Worm (Caenorhabditis elegans) whole organism, late embryonic: ENCODE data around the gene F08B4.8.
"Not testable (repeated sequence)": the region's sequence is repeated elsewhere in the genome, so short reads cannot be mapped to it uniquely, and the experiment has no call there.

ENCODE experiments used
- C38D4.7 ChIP-seq: fragments of 200-800 bp; sonication (Bioruptor generic); optimal IDR thresholded peaks from 2 replicates; lab custom pipeline; 2018; ENCODE audit warnings: mild to moderate bottlenecking, missing genetic modification characterization, moderate library complexity, missing compliant biosample characterization
- F13H6.1 ChIP-seq: sonication (generic microtip); optimal IDR thresholded peaks from 2 replicates; lab custom pipeline; 2016; ENCODE audit warnings: missing genetic modification characterization, missing compliant biosample characterization
- K02D7.2 ChIP-seq: sonication (generic microtip); optimal IDR thresholded peaks from 2 replicates; lab custom pipeline; 2017; ENCODE audit warnings: mild to moderate bottlenecking, missing genetic modification characterization, missing compliant biosample characterization
- T23F11.4 ChIP-seq: fragments of 200-800 bp; sonication (Bioruptor generic); optimal IDR thresholded peaks from 2 replicates; lab custom pipeline; 2018; ENCODE audit warnings: mild to moderate bottlenecking, missing genetic modification characterization, missing compliant biosample characterization
- Y22D7AL.16 ChIP-seq: sonication (generic microtip); optimal IDR thresholded peaks from 2 replicates; lab custom pipeline; 2016; ENCODE audit warnings: missing genetic modification characterization, missing compliant biosample characterization
- ceh-18 ChIP-seq: sonication (generic microtip); optimal IDR thresholded peaks from 2 replicates; lab custom pipeline; 2016; ENCODE audit warnings: missing genetic modification characterization, missing compliant biosample characterization
- ceh-19 ChIP-seq: fragments of 200-800 bp; sonication (Bioruptor generic); optimal IDR thresholded peaks from 2 replicates; lab custom pipeline; 2018; ENCODE audit warnings: mild to moderate bottlenecking, missing genetic modification characterization, missing compliant biosample characterization
- ceh-2 ChIP-seq: sonication (generic microtip); optimal IDR thresholded peaks from 2 replicates; lab custom pipeline; 2016; ENCODE audit warnings: missing genotype, missing genetic modification characterization, missing compliant biosample characterization
- ceh-31 ChIP-seq: sonication (generic microtip); optimal IDR thresholded peaks from 2 replicates; lab custom pipeline; 2016; ENCODE audit warnings: missing genetic modification characterization, missing compliant biosample characterization
- ceh-34 ChIP-seq: sonication (generic microtip); optimal IDR thresholded peaks from 2 replicates; lab custom pipeline; 2016; ENCODE audit warnings: mild to moderate bottlenecking, missing genetic modification characterization, missing compliant biosample characterization
- ceh-45 ChIP-seq: fragments of 200-800 bp; sonication (Bioruptor generic); IDR thresholded peaks from 2 replicates; pipeline ENCODE4 v1.3.6; 2022; ENCODE audit warnings: missing genetic modification reagents, missing genetic modification characterization, missing compliant biosample characterization
- ceh-6 ChIP-seq: fragments of 200-800 bp; sonication (Bioruptor generic); optimal IDR thresholded peaks from 2 replicates; lab custom pipeline; 2018; ENCODE audit warnings: mild to moderate bottlenecking, missing genetic modification characterization, missing compliant biosample characterization
- che-1 ChIP-seq: sonication (generic microtip); optimal IDR thresholded peaks from 2 replicates; lab custom pipeline; 2016; ENCODE audit warnings: mild to moderate bottlenecking, missing genetic modification characterization, missing compliant biosample characterization
- dmd-4 ChIP-seq: sonication (generic microtip); optimal IDR thresholded peaks from 2 replicates; lab custom pipeline; 2016; ENCODE audit warnings: borderline replicate concordance, missing genetic modification characterization, missing compliant biosample characterization
- elt-2 ChIP-seq: sonication (generic microtip); optimal IDR thresholded peaks from 2 replicates; lab custom pipeline; 2016; ENCODE audit warnings: missing genetic modification reagents, missing genetic modification characterization, missing compliant biosample characterization
- fkh-6 ChIP-seq: sonication (generic microtip); optimal IDR thresholded peaks from 2 replicates; lab custom pipeline; 2016; ENCODE audit warnings: missing genetic modification characterization, missing compliant biosample characterization
- hlh-15 ChIP-seq: sonication (generic microtip); optimal IDR thresholded peaks from 2 replicates; lab custom pipeline; 2016; ENCODE audit warnings: missing genetic modification characterization, missing compliant biosample characterization
- hlh-6 ChIP-seq: sonication (generic microtip); optimal IDR thresholded peaks from 2 replicates; lab custom pipeline; 2016; ENCODE audit warnings: missing genotype, missing genetic modification characterization, missing compliant biosample characterization
- hlh-8 ChIP-seq: sonication (generic microtip); optimal IDR thresholded peaks from 2 replicates; lab custom pipeline; 2016; ENCODE audit warnings: missing genotype, missing genetic modification characterization, missing compliant biosample characterization
- nhr-11 ChIP-seq: fragments of 150-350 bp; optimal IDR thresholded peaks from 2 replicates; lab custom pipeline; 2014; ENCODE audit warnings: missing biosample characterization, missing genetic modification characterization
- odd-2 ChIP-seq: sonication (generic microtip); optimal IDR thresholded peaks from 2 replicates; lab custom pipeline; 2017; ENCODE audit warnings: antibody characterized with exemption, mild to moderate bottlenecking, missing genetic modification characterization, missing compliant biosample characterization
- pag-3 ChIP-seq: sonication (generic microtip); optimal IDR thresholded peaks from 2 replicates; lab custom pipeline; 2016; ENCODE audit warnings: missing compliant biosample characterization, missing genetic modification characterization, borderline replicate concordance
- pat-9 ChIP-seq: fragments of 200-800 bp; sonication (Bioruptor generic); optimal IDR thresholded peaks from 2 replicates; lab custom pipeline; 2018; ENCODE audit warnings: mild to moderate bottlenecking, missing genetic modification characterization, moderate library complexity, missing compliant biosample characterization
- pha-2 ChIP-seq: sonication (generic microtip); optimal IDR thresholded peaks from 2 replicates; lab custom pipeline; 2017; ENCODE audit warnings: mild to moderate bottlenecking, missing genetic modification characterization, missing compliant biosample characterization
- pqm-1 ChIP-seq: sonication (generic microtip); optimal IDR thresholded peaks from 2 replicates; lab custom pipeline; 2016; ENCODE audit warnings: missing genetic modification characterization, missing compliant biosample characterization
- ref-2 ChIP-seq: sonication (generic microtip); optimal IDR thresholded peaks from 2 replicates; lab custom pipeline; 2016; ENCODE audit warnings: missing genetic modification characterization, missing compliant biosample characterization
- rnt-1 ChIP-seq: sonication (generic microtip); optimal IDR thresholded peaks from 2 replicates; lab custom pipeline; 2016; ENCODE audit warnings: missing genetic modification characterization, missing compliant biosample characterization
- sdc-2 ChIP-seq: sonication (generic microtip); optimal IDR thresholded peaks from 2 replicates; lab custom pipeline; 2016; ENCODE audit warnings: missing genotype, missing genetic modification characterization, missing compliant biosample characterization
- sox-4 ChIP-seq: sonication (generic microtip); optimal IDR thresholded peaks from 2 replicates; lab custom pipeline; 2017; ENCODE audit warnings: mild to moderate bottlenecking, missing genetic modification characterization, inconsistent platforms, missing compliant biosample characterization
- syd-9 ChIP-seq: sonication (generic microtip); optimal IDR thresholded peaks from 2 replicates; lab custom pipeline; 2016; ENCODE audit warnings: mild to moderate bottlenecking, missing genetic modification characterization, moderate library complexity, missing compliant biosample characterization
- tbx-7 ChIP-seq: sonication (generic microtip); optimal IDR thresholded peaks from 2 replicates; lab custom pipeline; 2016; ENCODE audit warnings: missing genotype, missing genetic modification characterization, missing compliant biosample characterization
- ttx-3 ChIP-seq: sonication (generic microtip); optimal IDR thresholded peaks from 2 replicates; lab custom pipeline; 2016; ENCODE audit warnings: missing genetic modification reagents, missing genetic modification characterization, missing compliant biosample characterization
- unc-42 ChIP-seq: sonication (generic microtip); optimal IDR thresholded peaks from 2 replicates; lab custom pipeline; 2016; ENCODE audit warnings: missing genotype, missing genetic modification characterization, missing compliant biosample characterization
- unc-55 ChIP-seq: sonication (generic microtip); optimal IDR thresholded peaks from 2 replicates; lab custom pipeline; 2017; ENCODE audit warnings: missing biosample characterization, missing genetic modification reagents, missing genetic modification characterization
- ztf-16 ChIP-seq: sonication (generic microtip); optimal IDR thresholded peaks from 2 replicates; lab custom pipeline; 2017; ENCODE audit warnings: missing genetic modification characterization, missing compliant biosample characterization

Gene F08B4.8

DNA sequence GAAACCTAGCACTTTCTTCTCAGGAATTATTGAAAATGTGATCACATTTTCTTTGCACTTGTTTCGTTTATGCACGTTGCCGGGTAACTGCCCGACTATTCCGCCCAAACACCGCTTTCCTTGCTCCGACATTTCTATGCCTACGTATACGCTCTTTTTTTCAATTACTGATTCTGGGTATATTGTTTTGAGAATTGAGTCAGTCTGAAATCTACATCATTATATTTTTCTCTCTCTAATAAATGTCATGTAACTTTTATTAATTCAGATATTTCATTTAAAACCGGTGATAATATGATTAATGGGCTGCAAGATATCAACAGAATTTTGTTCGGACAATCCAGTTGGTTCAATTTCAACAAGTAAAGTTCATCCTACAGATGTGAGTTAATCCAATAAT is 20.0 kb downstream of the F08B4.8 start, which contains the start of gene ttll-11:
Gene ttll-11, plus strand, starts transcription at position 301 of the 400 bp plus-strand sequence.
- no peak for TF ChIP-seq ttx-3 (tag; lab: Kevin White, UChicago)
- TF ChIP-seq elt-2 (tag; lab: Kevin White, UChicago), result no peak
- TF ChIP-seq hlh-6 (tag; lab: Kevin White, UChicago), result no peak
- TF ChIP-seq pat-9 (tag; lab: Kevin White, UChicago), result no peak
- no peak for TF ChIP-seq hlh-15 (tag; lab: Kevin White, UChicago)
- no peak for TF ChIP-seq dmd-4 (tag; lab: Kevin White, UChicago)
- TF ChIP-seq pha-2, result no peak
- TF ChIP-seq sdc-2, result no peak
- TF ChIP-seq fkh-6 (tag; lab: Kevin White, UChicago), result no peak
- TF ChIP-seq, all 69 proteins: peak for 0

ce11 chrIV:8705504-8705903 is 28.1 kb downstream of the F08B4.8 start, which contains the start of gene H23L24.4:
Gene H23L24.4, minus strand, starts transcription at chrIV:8705604.
- TF ChIP-seq pqm-1 (tag; lab: Kevin White, UChicago), result no peak
- TF ChIP-seq, all 69 proteins: peak for 0

DNA sequence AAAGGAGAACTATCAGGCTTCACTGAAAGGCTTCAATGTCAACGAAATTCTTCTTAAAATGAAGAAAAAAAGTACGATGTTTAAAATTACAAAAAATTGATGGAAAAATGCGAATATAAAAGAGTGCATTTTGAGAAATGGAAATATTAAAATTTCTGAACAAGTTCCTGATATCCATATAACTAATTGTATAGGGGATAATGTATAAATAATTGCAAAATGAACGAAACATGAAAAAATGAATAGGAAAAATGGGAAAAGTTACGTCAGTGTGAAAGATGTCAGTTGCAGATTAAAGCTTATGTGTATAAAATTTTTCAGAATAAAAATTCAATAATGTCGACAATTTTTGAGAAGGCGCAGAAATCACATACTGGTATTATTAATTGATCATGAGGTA is 30.6 kb downstream of the F08B4.8 start:
- TF ChIP-seq K02D7.2 (tag; lab: Kevin White, UChicago) (no peak), ceh-18 (tag; lab: Kevin White, UChicago) (no peak), nhr-11 (tag; lab: Kevin White, UChicago) (no peak), rnt-1 (tag; lab: Kevin White, UChicago) (no peak), Y22D7AL.16 (tag; lab: Kevin White, UChicago) (no peak), ceh-31 (tag; lab: Kevin White, UChicago) (no peak)

ce11 chrIV:8715032-8715431 is 37.6 kb downstream of the F08B4.8 start, which contains the start of the genes parg-2 and ipla-5:
Gene parg-2, minus strand, starts transcription at chrIV:8715132.
Gene ipla-5, plus strand, starts transcription at chrIV:8715247.
- not testable (repeated sequence) for TF ChIP-seq ceh-6 (GFP tag; lab: Kevin White, UChicago); ztf-16; unc-42 (tag; lab: Kevin White, UChicago)

- TF ChIP-seq sdc-2, result no peak
- TF ChIP-seq ceh-45 (GFP tag; lab: Robert Waterston, UW), result no peak
Observed at ce11 chrIV:8718153-8718552, 40.8 kb downstream of the F08B4.8 start, which contains the start of gene H23L24.1. Gene H23L24.1, plus strand, starts transcription at chrIV:8718453.

DNA sequence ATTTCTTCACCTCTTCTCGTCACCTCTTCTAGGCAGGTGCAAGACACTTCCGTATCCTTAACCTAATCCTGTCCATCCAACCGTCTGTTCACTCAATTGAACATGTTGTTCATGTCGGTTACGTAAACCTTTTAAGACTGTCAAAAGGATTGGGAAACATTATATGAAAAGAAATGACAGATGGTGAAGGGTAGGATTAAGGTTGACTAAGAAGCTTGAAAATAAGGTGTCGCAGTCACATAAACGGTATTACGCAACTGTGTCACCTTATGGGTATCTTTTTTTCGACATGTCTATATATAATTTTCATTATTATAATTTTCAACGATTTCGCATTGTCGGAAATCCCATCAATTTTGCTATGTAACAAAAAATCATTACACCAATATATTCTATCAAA is 45.4 kb downstream of the F08B4.8 start:
- TF ChIP-seq unc-55 (GFP tag; lab: Kevin White, UChicago) (no peak), sdc-2 (no peak), C38D4.7 (no peak), F13H6.1 (tag; lab: Kevin White, UChicago) (no peak), pag-3 (tag; lab: Kevin White, UChicago) (no peak)
- TF ChIP-seq, all 69 proteins: peak for 0

DNA sequence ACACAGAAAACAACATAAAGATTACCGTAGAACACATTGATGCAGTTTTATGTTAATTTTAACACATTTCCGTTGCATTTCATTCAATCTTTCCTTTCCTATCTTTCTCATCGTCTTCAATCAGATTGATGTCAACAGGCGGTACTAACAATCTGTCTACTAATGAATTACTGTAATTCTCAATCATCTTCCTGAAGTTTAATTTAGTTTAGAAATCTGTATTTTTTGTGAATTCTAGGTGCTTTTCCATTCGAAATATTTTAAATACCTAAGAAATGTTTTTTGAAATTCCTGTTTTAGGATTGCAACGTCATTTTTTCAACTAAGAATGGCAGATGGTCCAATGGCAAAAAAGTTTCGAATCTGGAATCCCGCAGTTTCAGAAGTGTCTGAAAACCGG is 46.3 kb downstream of the F08B4.8 start, which contains the start of gene F21D5.9:
Gene F21D5.9, plus strand, starts transcription at position 301 of the 400 bp plus-strand sequence.
- TF ChIP-seq ceh-2 (no peak), ceh-19 (GFP tag; lab: Kevin White, UChicago) (no peak), syd-9 (no peak), ceh-31 (tag; lab: Kevin White, UChicago) (no peak), sox-4 (no peak)

- TF ChIP-seq odd-2 (tag; lab: Kevin White, UChicago) (no peak), tbx-7 (tag; lab: Kevin White, UChicago) (no peak), ref-2 (tag; lab: Kevin White, UChicago) (no peak), elt-2 (tag; lab: Kevin White, UChicago) (no peak), ceh-31 (tag; lab: Kevin White, UChicago) (no peak), ceh-34 (tag; lab: Kevin White, UChicago) (no peak), nhr-11 (tag; lab: Kevin White, UChicago) (no peak), C38D4.7 (no peak), T23F11.4 (GFP tag; lab: Kevin White, UChicago) (no peak), ceh-45 (GFP tag; lab: Robert Waterston, UW) (no peak), ceh-2 (no peak), hlh-8 (tag; lab: Kevin White, UChicago) (no peak), che-1 (tag; lab: Kevin White, UChicago) (no peak), hlh-6 (tag; lab: Kevin White, UChicago) (no peak), sdc-2 (no peak)
- TF ChIP-seq, all 69 proteins: peak for 0
Observed at ce11 chrIV:8724907-8725306, 47.5 kb downstream of the F08B4.8 start.
